Fruit fly (Drosophila melanogaster): ENCODE results near the gene CG13258.

CG13258 gene

DNA sequence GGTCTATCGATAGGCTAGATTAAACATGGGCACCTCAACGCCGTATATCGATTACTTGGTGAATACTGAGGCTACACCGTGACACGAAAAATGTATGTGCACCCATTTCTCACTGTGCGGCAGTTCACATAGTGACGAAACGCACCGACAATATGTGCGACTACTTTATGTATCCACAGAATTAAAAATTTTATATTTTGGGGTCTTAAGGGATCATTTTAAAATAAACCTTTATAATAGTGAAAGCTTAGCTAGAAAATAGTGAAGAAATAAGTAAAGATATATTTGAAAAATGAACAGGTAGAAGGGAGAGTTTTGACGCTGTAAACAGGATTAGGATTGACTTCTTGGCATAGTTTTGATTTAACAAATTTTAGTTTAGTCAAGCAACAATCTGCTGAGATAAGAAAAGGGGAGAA lies 36.3 kb upstream of the CG13258 start, which contains the start of gene mRpL4:
Gene mRpL4, minus strand, starts transcription at position 31 of the 419 bp plus-strand sequence.
- TF ChIP-seq Abd-B (GFP tag; optimal IDR thresholded peaks at IDR 0.05), result no peak
- TF ChIP-seq rgr (GFP tag; optimal IDR thresholded peaks at IDR 0.05), result no peak
- peak; percentile 63 for TF ChIP-seq Hr83 (GFP tag; optimal IDR thresholded peaks at IDR 0.05; ENCODE audit: poor library complexity, severe bottlenecking)
- TF ChIP-seq Hr78 (GFP tag; optimal IDR thresholded peaks at IDR 0.05), result no peak
- no peak for TF ChIP-seq Vsx2 (GFP tag; optimal IDR thresholded peaks at IDR 0.05; ENCODE audit: partially characterized antibody)
- TF ChIP-seq Hnf4 (GFP tag; optimal IDR thresholded peaks at IDR 0.05), result peak; percentile 81
- no peak for TF ChIP-seq Dif (GFP tag; optimal IDR thresholded peaks at IDR 0.05; ENCODE audit: partially characterized antibody)
- TF ChIP-seq Rel (GFP tag; optimal IDR thresholded peaks at IDR 0.05), result no peak
- no peak for TF ChIP-seq Rel (tag; optimal IDR thresholded peaks at IDR 0.05)
- TF ChIP-seq dmrt93B (GFP tag; optimal IDR thresholded peaks at IDR 0.05), result no peak
- TF ChIP-seq Dfd (GFP tag; optimal IDR thresholded peaks at IDR 0.05), result no peak
- no peak for TF ChIP-seq dsf (GFP tag; optimal IDR thresholded peaks at IDR 0.05; ENCODE audit: borderline replicate concordance)
- no peak for TF ChIP-seq ey (GFP tag; optimal IDR thresholded peaks at IDR 0.05)
- peak; percentile 72 for TF ChIP-seq woc (GFP tag; optimal IDR thresholded peaks at IDR 0.05)
- TF ChIP-seq Myc (optimal IDR thresholded peaks at IDR 0.05), result no peak
- no peak for TF ChIP-seq CG9705 (GFP tag; optimal IDR thresholded peaks at IDR 0.05)
- TF ChIP-seq sage (GFP tag; optimal IDR thresholded peaks at IDR 0.05), result no peak
- TF ChIP-seq pan (optimal IDR thresholded peaks at IDR 0.05), result no peak
- no peak for TF ChIP-seq Mio (GFP tag; optimal IDR thresholded peaks at IDR 0.05)
- peak in 1 of 2 experiments; percentile 71 for TF ChIP-seq foxo (GFP tag; optimal IDR thresholded peaks at IDR 0.05)
- TF ChIP-seq lola (GFP tag; optimal IDR thresholded peaks at IDR 0.05), result no peak
- peak; percentile 43 for TF ChIP-seq psq (GFP tag; optimal IDR thresholded peaks at IDR 0.05)
- TF ChIP-seq OdsH (GFP tag; optimal IDR thresholded peaks at IDR 0.05), result peak; percentile 14
- no peak for TF ChIP-seq Sp1 (GFP tag; optimal IDR thresholded peaks at IDR 0.05)
- no peak for TF ChIP-seq dl (GFP tag; optimal IDR thresholded peaks at IDR 0.05; ENCODE audit: insufficient read depth in 1 of 2, partially characterized antibody in 2 of 2)
- TF ChIP-seq usp (GFP tag; optimal IDR thresholded peaks at IDR 0.05), result no peak
- TF ChIP-seq CG32264 (GFP tag; optimal IDR thresholded peaks at IDR 0.05), result no peak
- no peak for TF ChIP-seq GATAd (GFP tag; optimal IDR thresholded peaks at IDR 0.05)
- TF ChIP-seq CrebA (GFP tag; optimal IDR thresholded peaks at IDR 0.05; ENCODE audit: borderline replicate concordance), result no peak
- TF ChIP-seq fru (GFP tag; optimal IDR thresholded peaks at IDR 0.05), result no peak
- peak; percentile 85 for TF ChIP-seq tai (GFP tag; optimal IDR thresholded peaks at IDR 0.05)
- TF ChIP-seq h (GFP tag; optimal IDR thresholded peaks at IDR 0.05), result no peak
- TF ChIP-seq sv (GFP tag; optimal IDR thresholded peaks at IDR 0.05), result peak; percentile 64
- no peak for TF ChIP-seq HLH106 (tag; optimal IDR thresholded peaks at IDR 0.05)
- no peak for TF ChIP-seq N (GFP tag; optimal IDR thresholded peaks at IDR 0.05)
- no peak for TF ChIP-seq jim (GFP tag; optimal IDR thresholded peaks at IDR 0.05)
- no peak for TF ChIP-seq brk (GFP tag; optimal IDR thresholded peaks at IDR 0.05)
- TF ChIP-seq br (GFP tag; optimal IDR thresholded peaks at IDR 0.05), result no peak
- peak; percentile 57 for TF ChIP-seq Jra (GFP tag; optimal IDR thresholded peaks at IDR 0.05)

DNA sequence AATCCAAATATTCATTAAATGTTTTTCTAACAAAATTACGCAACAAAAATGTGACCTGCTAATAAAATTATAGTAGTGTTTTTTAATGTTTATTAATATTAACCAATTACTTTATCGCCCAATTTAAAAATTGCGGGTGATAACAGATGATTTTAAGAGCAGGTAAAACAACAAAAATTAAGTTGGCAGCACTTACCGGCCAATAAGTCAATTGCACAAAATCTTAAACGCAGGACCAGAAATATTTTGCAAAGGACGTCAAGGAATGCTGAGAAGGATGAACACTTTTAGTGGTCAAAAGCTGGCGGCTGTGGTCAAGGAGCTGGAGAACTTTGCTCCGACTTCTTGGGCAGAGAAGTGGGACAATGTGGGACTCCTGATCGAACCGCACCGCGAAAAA lies 34.1 kb upstream of the CG13258 start, which contains the start of gene CG4278:
Gene CG4278, plus strand, starts transcription at position 178 of the 400 bp plus-strand sequence.
- no peak for TF ChIP-seq brk (GFP tag; optimal IDR thresholded peaks at IDR 0.05)
- TF ChIP-seq Dif (GFP tag; optimal IDR thresholded peaks at IDR 0.05; ENCODE audit: partially characterized antibody), result no peak
- TF ChIP-seq dl (GFP tag; optimal IDR thresholded peaks at IDR 0.05; ENCODE audit: insufficient read depth in 1 of 2, partially characterized antibody in 2 of 2), result no peak
- no peak for TF ChIP-seq Dfd (GFP tag; optimal IDR thresholded peaks at IDR 0.05)
- no peak for TF ChIP-seq sv (GFP tag; optimal IDR thresholded peaks at IDR 0.05)
- no peak for TF ChIP-seq dmrt93B (GFP tag; optimal IDR thresholded peaks at IDR 0.05)
- no peak for TF ChIP-seq Hr83 (GFP tag; optimal IDR thresholded peaks at IDR 0.05; ENCODE audit: poor library complexity, severe bottlenecking)
- TF ChIP-seq HLH106 (tag; optimal IDR thresholded peaks at IDR 0.05), result no peak
- TF ChIP-seq Jra (GFP tag; optimal IDR thresholded peaks at IDR 0.05), result no peak
